Worm (Caenorhabditis elegans): ENCODE results near the gene srh-11.

Gene srh-11

ce11 chrX:8320889-8321288, 2.0 kb upstream of the srh-11 start, which contains the start of gene pqn-57:
Gene pqn-57, minus strand, starts transcription at chrX:8320989.
- TF ChIP-seq him-1 (tag; optimal IDR thresholded peaks at IDR 0.05): no peak
- no peak for TF ChIP-seq dao-5 (tag; optimal IDR thresholded peaks at IDR 0.05)
- no peak for TF ChIP-seq W03F9.2 (tag; optimal IDR thresholded peaks at IDR 0.05)

- TF ChIP-seq him-1 (tag; optimal IDR thresholded peaks at IDR 0.05): no peak
- TF ChIP-seq dao-5 (tag; optimal IDR thresholded peaks at IDR 0.05): no peak
- no peak for TF ChIP-seq W03F9.2 (tag; optimal IDR thresholded peaks at IDR 0.05)
Measured at ce11 chrX:8311590-8311989, 7.3 kb downstream of the srh-11 start.

ce11 chrX:8310747-8311146, 8.1 kb downstream of the srh-11 start:
- no peak for TF ChIP-seq him-1 (tag; optimal IDR thresholded peaks at IDR 0.05)

- TF ChIP-seq W03F9.2 (tag; optimal IDR thresholded peaks at IDR 0.05) (no peak), him-1 (tag; optimal IDR thresholded peaks at IDR 0.05) (no peak), dao-5 (tag; optimal IDR thresholded peaks at IDR 0.05) (no peak)
Measured at ce11 chrX:8308491-8308890, 10.4 kb downstream of the srh-11 start.

- no peak for TF ChIP-seq him-1 (tag; optimal IDR thresholded peaks at IDR 0.05)
- no peak for TF ChIP-seq dao-5 (tag; optimal IDR thresholded peaks at IDR 0.05)
- TF ChIP-seq W03F9.2 (tag; optimal IDR thresholded peaks at IDR 0.05): no peak
Measured at ce11 chrX:8307600-8307999, 11.2 kb downstream of the srh-11 start, which contains the start of gene R09F10.5. Gene R09F10.5, minus strand, starts transcription at chrX:8307700.

ce11 chrX:8302803-8303202, 16.0 kb downstream of the srh-11 start:
- no peak for TF ChIP-seq him-1 (tag; optimal IDR thresholded peaks at IDR 0.05)
- no peak for TF ChIP-seq W03F9.2 (tag; optimal IDR thresholded peaks at IDR 0.05)
- TF ChIP-seq dao-5 (tag; optimal IDR thresholded peaks at IDR 0.05): no peak

- TF ChIP-seq dao-5 (tag; optimal IDR thresholded peaks at IDR 0.05) (no peak), W03F9.2 (tag; optimal IDR thresholded peaks at IDR 0.05) (no peak), him-1 (tag; optimal IDR thresholded peaks at IDR 0.05) (no peak)
Measured at ce11 chrX:8302299-8302698, 16.6 kb downstream of the srh-11 start, which contains the start of gene inx-5. Gene inx-5, minus strand, starts transcription at chrX:8302399.

ce11 chrX:8299554-8299953, 19.3 kb downstream of the srh-11 start, which contains the start of gene ced-13:
Gene ced-13, minus strand, starts transcription at chrX:8299654.
- no peak for TF ChIP-seq W03F9.2 (tag; optimal IDR thresholded peaks at IDR 0.05)
- TF ChIP-seq dao-5 (tag; optimal IDR thresholded peaks at IDR 0.05): no peak
- no peak for TF ChIP-seq him-1 (tag; optimal IDR thresholded peaks at IDR 0.05)

- TF ChIP-seq W03F9.2 (tag; optimal IDR thresholded peaks at IDR 0.05): no peak
- no peak for TF ChIP-seq him-1 (tag; optimal IDR thresholded peaks at IDR 0.05)
- TF ChIP-seq dao-5 (tag; optimal IDR thresholded peaks at IDR 0.05): no peak
Measured at ce11 chrX:8297333-8297732, 21.5 kb downstream of the srh-11 start.

- TF ChIP-seq dao-5 (tag; optimal IDR thresholded peaks at IDR 0.05): no peak
- no peak for TF ChIP-seq him-1 (tag; optimal IDR thresholded peaks at IDR 0.05)
- TF ChIP-seq W03F9.2 (tag; optimal IDR thresholded peaks at IDR 0.05): no peak
Measured at ce11 chrX:8294586-8294985, 24.3 kb downstream of the srh-11 start, which contains the start of gene R09F10.3. Gene R09F10.3, plus strand, starts transcription at chrX:8294625.

- no peak for TF ChIP-seq W03F9.2 (tag; optimal IDR thresholded peaks at IDR 0.05)
- TF ChIP-seq dao-5 (tag; optimal IDR thresholded peaks at IDR 0.05): no peak
- TF ChIP-seq him-1 (tag; optimal IDR thresholded peaks at IDR 0.05): no peak
Measured at ce11 chrX:8286740-8287299, 32.0 kb downstream of the srh-11 start, which contains the start of gene sec-16A.2. Gene sec-16A.2, plus strand, starts transcription at chrX:8287249.

- TF ChIP-seq dao-5 (tag; optimal IDR thresholded peaks at IDR 0.05) (no peak), him-1 (tag; optimal IDR thresholded peaks at IDR 0.05) (no peak), W03F9.2 (tag; optimal IDR thresholded peaks at IDR 0.05) (no peak)
Measured at ce11 chrX:8286164-8286563, 32.7 kb downstream of the srh-11 start.

- TF ChIP-seq him-1 (tag; optimal IDR thresholded peaks at IDR 0.05) (no peak), dao-5 (tag; optimal IDR thresholded peaks at IDR 0.05) (no peak), W03F9.2 (tag; optimal IDR thresholded peaks at IDR 0.05) (no peak)
Measured at ce11 chrX:8285169-8285796, 33.6 kb downstream of the srh-11 start, which contains the start of the genes fis-2 and F13B9.2. Gene fis-2, minus strand, starts transcription at chrX:8285219. Gene F13B9.2, plus strand, starts transcription at chrX:8285683.

ce11 chrX:8284003-8284402, 34.8 kb downstream of the srh-11 start:
- TF ChIP-seq him-1 (tag; optimal IDR thresholded peaks at IDR 0.05): no peak
- no peak for TF ChIP-seq dao-5 (tag; optimal IDR thresholded peaks at IDR 0.05)
- no peak for TF ChIP-seq W03F9.2 (tag; optimal IDR thresholded peaks at IDR 0.05)

Data from whole organism, L4/young adult.